Fruit fly (Drosophila melanogaster) whole organism, wandering third instar larva: ENCODE results near the gene BTBD9.

Experiments used
- Abd-B ChIP-seq: fragments of >200 bp; optimal IDR thresholded peaks from 2 replicates; lab custom pipeline; 2017; ENCODE audit warnings: missing biosample characterization, missing genetic modification characterization
- CG32264 ChIP-seq: fragments of 200-800 bp; sonication (Bioruptor generic); optimal IDR thresholded peaks from 2 replicates; lab custom pipeline; 2016; ENCODE audit warnings: missing biosample characterization, missing genetic modification characterization
- CG9705 ChIP-seq: fragments of 200-800 bp; sonication (Bioruptor generic); optimal IDR thresholded peaks from 2 replicates; lab custom pipeline; 2018; ENCODE audit warnings: missing biosample characterization, mild to moderate bottlenecking, missing genetic modification characterization
- CrebA ChIP-seq: fragments of 200-800 bp; sonication (Bioruptor generic); optimal IDR thresholded peaks from 2 replicates; lab custom pipeline; 2016; ENCODE audit warnings: missing biosample characterization, mild to moderate bottlenecking, missing genetic modification characterization, borderline replicate concordance
- Dfd ChIP-seq: fragments of >200 bp; optimal IDR thresholded peaks from 2 replicates; lab custom pipeline; 2017; ENCODE audit warnings: missing biosample characterization, missing genetic modification characterization
- Dif ChIP-seq: fragments of 200-275, 200-300 bp; sonication (Bioruptor generic); optimal IDR thresholded peaks from 2 replicates; lab custom pipeline; 2018; ENCODE audit warnings: missing biosample characterization, missing genetic modification characterization; ENCODE audit not compliant: partially characterized antibody
- GATAd ChIP-seq: sonication (Bioruptor generic); optimal IDR thresholded peaks from 2 replicates; lab custom pipeline; 2016; ENCODE audit warnings: missing biosample characterization, missing genetic modification characterization
- HLH106 ChIP-seq: fragments of 200-800 bp; optimal IDR thresholded peaks from 3 replicates; lab custom pipeline; 2019; ENCODE audit warnings: missing biosample characterization, mild to moderate bottlenecking, missing genetic modification characterization, moderate library complexity
- Hnf4 ChIP-seq: fragments of 200-800 bp; sonication (Bioruptor generic); optimal IDR thresholded peaks from 2 replicates; lab custom pipeline; 2016; ENCODE audit warnings: missing biosample characterization, mild to moderate bottlenecking, missing genetic modification characterization
- Hr78 ChIP-seq: fragments of >200 bp; optimal IDR thresholded peaks from 2 replicates; lab custom pipeline; 2017; ENCODE audit warnings: missing biosample characterization, missing genetic modification characterization
- Hr83 ChIP-seq: fragments of 200-300 bp; sonication (Bioruptor generic); optimal IDR thresholded peaks from 2 replicates; lab custom pipeline; 2016; ENCODE audit warnings: missing biosample characterization, mild to moderate bottlenecking, missing genetic modification characterization, moderate library complexity; ENCODE audit not compliant: poor library complexity, severe bottlenecking
- Jra ChIP-seq: sonication (Bioruptor generic); optimal IDR thresholded peaks from 2 replicates; lab custom pipeline; 2016; ENCODE audit warnings: missing biosample characterization, missing genetic modification characterization
- Mio ChIP-seq: sonication (Bioruptor generic); optimal IDR thresholded peaks from 2 replicates; lab custom pipeline; 2016; ENCODE audit warnings: missing biosample characterization, missing genetic modification characterization
- Myc ChIP-seq: fragments of >200 bp; optimal IDR thresholded peaks from 2 replicates; lab custom pipeline; 2017
- N ChIP-seq: fragments of >200 bp; optimal IDR thresholded peaks from 2 replicates; lab custom pipeline; 2018; ENCODE audit warnings: missing biosample characterization, missing external identifiers, missing genetic modification characterization
- OdsH ChIP-seq: fragments of 200-800 bp; sonication (Bioruptor generic); optimal IDR thresholded peaks from 2 replicates; lab custom pipeline; 2016; ENCODE audit warnings: missing biosample characterization, mild to moderate bottlenecking, missing genetic modification characterization
- Rel ChIP-seq, 2 experiments: fragments of 200-800 bp; sonication (Bioruptor generic) in 1 of 2; optimal IDR thresholded peaks; 2 replicates in 1 of 2; 3 replicates in 1 of 2; lab custom pipeline; 2016 to 2019; ENCODE audit warnings: mild to moderate bottlenecking in 2 of 2, missing biosample characterization in 2 of 2, missing genetic modification characterization in 2 of 2, moderate library complexity in 1 of 2
- Sp1 ChIP-seq: fragments of 200-800 bp; sonication (Bioruptor generic); optimal IDR thresholded peaks from 3 replicates; lab custom pipeline; 2019; ENCODE audit warnings: missing biosample characterization, mild to moderate bottlenecking, missing genetic modification characterization, moderate library complexity
- Vsx2 ChIP-seq: fragments of 200-300, 225-300 bp; sonication (Bioruptor generic); optimal IDR thresholded peaks from 2 replicates; lab custom pipeline; 2018; ENCODE audit warnings: missing biosample characterization, missing genetic modification characterization; ENCODE audit not compliant: partially characterized antibody
- br ChIP-seq: fragments of 200-800 bp; sonication (Bioruptor generic); optimal IDR thresholded peaks from 2 replicates; lab custom pipeline; 2016; ENCODE audit warnings: missing biosample characterization, missing genetic modification characterization
- brk ChIP-seq: fragments of 200-800 bp; sonication (Bioruptor generic); optimal IDR thresholded peaks from 2 replicates; lab custom pipeline; 2016; ENCODE audit warnings: missing biosample characterization, mild to moderate bottlenecking, missing genetic modification characterization
- dl ChIP-seq, 2 experiments: fragments of 175-275, 200-275 bp in 1 of 2; fragments of 200-275 bp in 1 of 2; sonication (Bioruptor generic); optimal IDR thresholded peaks; lab custom pipeline; 2018; ENCODE audit warnings: mild to moderate bottlenecking in 2 of 2, missing biosample characterization in 2 of 2, missing genetic modification characterization in 2 of 2, moderate library complexity in 2 of 2; ENCODE audit not compliant: partially characterized antibody in 2 of 2, insufficient read depth in 1 of 2
- dmrt93B ChIP-seq: fragments of 200-800 bp; sonication (Bioruptor generic); optimal IDR thresholded peaks from 2 replicates; lab custom pipeline; 2018; ENCODE audit warnings: missing biosample characterization, mild to moderate bottlenecking, missing genetic modification characterization
- dsf ChIP-seq: sonication (Bioruptor generic); optimal IDR thresholded peaks from 2 replicates; lab custom pipeline; 2016; ENCODE audit warnings: missing biosample characterization, missing genetic modification characterization, borderline replicate concordance
- ey ChIP-seq: fragments of 200-800 bp; sonication (Bioruptor generic); optimal IDR thresholded peaks from 2 replicates; lab custom pipeline; 2016; ENCODE audit warnings: missing biosample characterization, missing genetic modification characterization
- foxo ChIP-seq, 2 experiments: fragments of 200-800 bp; sonication (Bioruptor generic); optimal IDR thresholded peaks; 2 replicates in 1 of 2; 3 replicates in 1 of 2; lab custom pipeline; 2016 to 2017; ENCODE audit warnings: missing biosample characterization in 2 of 2, missing genetic modification characterization in 2 of 2
- fru ChIP-seq: fragments of 200-800 bp; sonication (Bioruptor generic); optimal IDR thresholded peaks from 3 replicates; lab custom pipeline; 2016; ENCODE audit warnings: missing biosample characterization, mild to moderate bottlenecking, missing genetic modification characterization
- h ChIP-seq: fragments of 200-800 bp; sonication (Bioruptor generic); optimal IDR thresholded peaks from 3 replicates; lab custom pipeline; 2016; ENCODE audit warnings: missing biosample characterization, mild to moderate bottlenecking, missing genetic modification characterization
- jim ChIP-seq: fragments of 175-275, 200-325 bp; sonication (Bioruptor generic); optimal IDR thresholded peaks from 2 replicates; lab custom pipeline; 2016; ENCODE audit warnings: missing biosample characterization, mild to moderate bottlenecking, missing genetic modification characterization
- lola ChIP-seq: fragments of >200 bp; optimal IDR thresholded peaks from 2 replicates; lab custom pipeline; 2017; ENCODE audit warnings: missing biosample characterization, missing genetic modification characterization
- pan ChIP-seq: fragments of >200 bp; optimal IDR thresholded peaks from 2 replicates; lab custom pipeline; 2017
- psq ChIP-seq: fragments of 200-800 bp; sonication (Bioruptor generic); optimal IDR thresholded peaks from 3 replicates; lab custom pipeline; 2017; ENCODE audit warnings: missing biosample characterization, mild to moderate bottlenecking, missing genetic modification characterization, moderate library complexity
- rgr ChIP-seq: fragments of 200-800 bp; sonication (Bioruptor generic); optimal IDR thresholded peaks from 3 replicates; lab custom pipeline; 2016; ENCODE audit warnings: missing biosample characterization, mild to moderate bottlenecking, missing genetic modification characterization
- sage ChIP-seq: fragments of 200-800 bp; sonication (Bioruptor generic); optimal IDR thresholded peaks from 2 replicates; lab custom pipeline; 2016; ENCODE audit warnings: missing biosample characterization, mild to moderate bottlenecking, missing genetic modification characterization
- sv ChIP-seq: fragments of 200-800 bp; sonication (Bioruptor generic); optimal IDR thresholded peaks from 3 replicates; lab custom pipeline; 2016; ENCODE audit warnings: missing biosample characterization, missing genetic modification characterization
- tai ChIP-seq: sonication (Bioruptor generic); optimal IDR thresholded peaks from 2 replicates; lab custom pipeline; 2016; ENCODE audit warnings: missing biosample characterization, missing genetic modification characterization
- usp ChIP-seq: fragments of >200 bp; optimal IDR thresholded peaks from 2 replicates; lab custom pipeline; 2017; ENCODE audit warnings: missing biosample characterization, missing genetic modification characterization
- woc ChIP-seq: sonication (Bioruptor generic); optimal IDR thresholded peaks from 2 replicates; lab custom pipeline; 2016; ENCODE audit warnings: missing biosample characterization, mild to moderate bottlenecking, missing genetic modification characterization

The BTBD9 gene

dm6 chrX:10773562-10773961, 5.2 kb downstream of the BTBD9 start:
- TF ChIP-seq Vsx2 (no peak), CG9705 (GFP tag; lab: Kevin White, UChicago) (no peak), dmrt93B (no peak), pan (lab: Kevin White, UChicago) (no peak), CG32264 (no peak), brk (GFP tag; lab: Kevin White, UChicago) (no peak), GATAd (GFP tag; lab: Kevin White, UChicago) (no peak), Mio (GFP tag; lab: Kevin White, UChicago) (no peak), Dfd (GFP tag; lab: Kevin White, UChicago) (no peak), tai (GFP tag; lab: Kevin White, UChicago) (no peak), jim (GFP tag; lab: Kevin White, UChicago) (no peak), Jra (GFP tag; lab: Kevin White, UChicago) (no peak), dsf (GFP tag; lab: Kevin White, UChicago) (no peak), Rel (GFP tag; optimal IDR thresholded peaks at IDR 0.05; lab: Kevin White, UChicago) (no peak), Rel (tag; optimal IDR thresholded peaks at IDR 0.05; lab: Kevin White, UChicago) (no peak), fru (GFP tag; lab: Kevin White, UChicago) (no peak), Myc (no peak), dl (GFP tag; optimal IDR thresholded peaks at IDR 0.05; lab: Kevin White, UChicago; ENCODE audit: insufficient read depth in 1 of 2, partially characterized antibody in 2 of 2) (no peak), Dif (GFP tag; lab: Kevin White, UChicago) (no peak), woc (no peak)

dm6 chrX:10774957-10775682, 6.8 kb downstream of the BTBD9 start:
- TF ChIP-seq Rel (GFP tag; optimal IDR thresholded peaks at IDR 0.05; lab: Kevin White, UChicago): no peak
- TF ChIP-seq Rel (tag; optimal IDR thresholded peaks at IDR 0.05; lab: Kevin White, UChicago): peak; percentile 47
- TF ChIP-seq sage (GFP tag; lab: Kevin White, UChicago): no peak
- no peak for TF ChIP-seq Hr78
- TF ChIP-seq Sp1 (GFP tag; lab: Kevin White, UChicago): no peak
- no peak for TF ChIP-seq CrebA (GFP tag; lab: Kevin White, UChicago)
- TF ChIP-seq HLH106 (tag; lab: Kevin White, UChicago): no peak
- no peak for TF ChIP-seq h

- no peak for TF ChIP-seq Mio (GFP tag; lab: Kevin White, UChicago)
- no peak for TF ChIP-seq dsf (GFP tag; lab: Kevin White, UChicago)
- TF ChIP-seq Jra (GFP tag; lab: Kevin White, UChicago): no peak
- TF ChIP-seq Dif (GFP tag; lab: Kevin White, UChicago): no peak
- TF ChIP-seq Dfd (GFP tag; lab: Kevin White, UChicago): no peak
- peak; percentile 56 for TF ChIP-seq CG32264
- peak; percentile 64 for TF ChIP-seq dmrt93B
- no peak for TF ChIP-seq lola (GFP tag; lab: Kevin White, UChicago)
- peak; percentile 80 for TF ChIP-seq br
- TF ChIP-seq Hr78: no peak
- TF ChIP-seq CrebA (GFP tag; lab: Kevin White, UChicago): no peak
- TF ChIP-seq jim (GFP tag; lab: Kevin White, UChicago): peak; percentile 54
- peak; percentile 50 for TF ChIP-seq Hr83 (GFP tag; lab: Kevin White, UChicago)
- no peak for TF ChIP-seq Abd-B (GFP tag; lab: Kevin White, UChicago)
- TF ChIP-seq GATAd (GFP tag; lab: Kevin White, UChicago): peak; percentile 48
- no peak for TF ChIP-seq usp (GFP tag; lab: Kevin White, UChicago)
- TF ChIP-seq HLH106 (tag; lab: Kevin White, UChicago): peak; percentile 82
- TF ChIP-seq brk (GFP tag; lab: Kevin White, UChicago): no peak
- TF ChIP-seq ey (GFP tag; lab: Kevin White, UChicago): peak; percentile 77
- TF ChIP-seq Rel (GFP tag; optimal IDR thresholded peaks at IDR 0.05; lab: Kevin White, UChicago): no peak
- TF ChIP-seq Rel (tag; optimal IDR thresholded peaks at IDR 0.05; lab: Kevin White, UChicago): peak; percentile 29
- TF ChIP-seq Myc: no peak
- TF ChIP-seq fru (GFP tag; lab: Kevin White, UChicago): peak; percentile 79
- TF ChIP-seq rgr (GFP tag; lab: Kevin White, UChicago): peak; percentile 75
- TF ChIP-seq dl (GFP tag; optimal IDR thresholded peaks at IDR 0.05; lab: Kevin White, UChicago; ENCODE audit: insufficient read depth in 1 of 2, partially characterized antibody in 2 of 2): no peak
- peak in 1 of 2 experiments; percentile 84 for TF ChIP-seq foxo (GFP tag; optimal IDR thresholded peaks at IDR 0.05; lab: Kevin White, UChicago)
- TF ChIP-seq sage (GFP tag; lab: Kevin White, UChicago): peak; percentile 35
- TF ChIP-seq Hnf4: peak; percentile 74
- no peak for TF ChIP-seq sv
- TF ChIP-seq Sp1 (GFP tag; lab: Kevin White, UChicago): peak; percentile 69
- TF ChIP-seq tai (GFP tag; lab: Kevin White, UChicago): peak; percentile 77
- peak; percentile 44 for TF ChIP-seq psq (GFP tag; lab: Kevin White, UChicago)
- peak; percentile 32 for TF ChIP-seq woc
- TF ChIP-seq Vsx2: no peak
- peak; percentile 88 for TF ChIP-seq h
- peak; percentile 78 for TF ChIP-seq OdsH (GFP tag; lab: Kevin White, UChicago)
- TF ChIP-seq pan (lab: Kevin White, UChicago): no peak
- no peak for TF ChIP-seq N (GFP tag; lab: Kevin White, UChicago)
- peak; percentile 1 for TF ChIP-seq CG9705 (GFP tag; lab: Kevin White, UChicago)
- TF ChIP-seq, all 38 proteins: peak for 21
Observed at dm6 chrX:10775690-10776089, 7.4 kb downstream of the BTBD9 start.
